Fruit fly (Drosophila melanogaster): ENCODE data around the gene RpL10Aa.

dm6 chr3R:15084461-15085106 is 47.4 kb downstream of the RpL10Aa start:
- TF ChIP-seq EcR (GFP tag; optimal IDR thresholded peaks at IDR 0.05) (no peak), gl (tag; optimal IDR thresholded peaks at IDR 0.05) (no peak), CG9948 (tag; optimal IDR thresholded peaks at IDR 0.05) (no peak)
